Fruit fly (Drosophila melanogaster): ENCODE measurements around the gene CG18823.

The CG18823 gene

DNA sequence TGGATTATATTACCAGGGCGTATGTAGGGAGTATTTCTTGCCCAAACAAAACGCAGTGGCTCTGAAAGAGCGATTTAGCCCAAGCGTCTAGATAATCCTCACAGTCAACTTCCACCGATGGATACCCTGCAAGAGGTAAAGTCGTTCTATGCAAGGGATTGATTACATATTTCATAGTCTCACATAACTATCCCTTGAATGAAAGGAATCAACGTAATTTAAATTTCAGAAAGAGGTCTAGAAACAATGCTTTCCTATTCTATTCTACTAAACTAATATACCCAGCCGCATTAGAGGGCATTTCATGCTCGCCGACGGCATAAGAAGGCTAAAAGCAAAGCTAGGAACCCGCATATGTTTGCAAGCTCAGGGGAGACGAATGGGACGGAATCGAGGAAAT, 23.5 kb upstream of the CG18823 start (continued):
- peak; percentile 6; the same call in 1 of the 4 replicates for TF ChIP-seq Gug (GFP tag; IDR thresholded peaks at IDR 0.05)
- peak; percentile 54 for TF ChIP-seq Rfx (GFP tag; IDR thresholded peaks at IDR 0.05)
- TF ChIP-seq Fer3 (tag; optimal IDR thresholded peaks at IDR 0.05): peak; percentile 30
- TF ChIP-seq CG14710 (tag; optimal IDR thresholded peaks at IDR 0.05): no peak
- TF ChIP-seq CG9932 (GFP tag; IDR thresholded peaks at IDR 0.05): peak; percentile 49
- TF ChIP-seq CG2120 (GFP tag; optimal IDR thresholded peaks at IDR 0.05): peak; percentile 67
- TF ChIP-seq peb (GFP tag; IDR thresholded peaks at IDR 0.05): no peak
- peak; percentile 39 for TF ChIP-seq Myb (GFP tag; optimal IDR thresholded peaks at IDR 0.05)
- no peak for TF ChIP-seq vvl (GFP tag; IDR thresholded peaks at IDR 0.05)
- TF ChIP-seq CG6854 (GFP tag; optimal IDR thresholded peaks at IDR 0.05): no peak
- TF ChIP-seq CG11504 (tag; optimal IDR thresholded peaks at IDR 0.05): peak; percentile 62
- TF ChIP-seq row (GFP tag; IDR thresholded peaks at IDR 0.05): peak; percentile 66
- no peak for TF ChIP-seq CG6813 (GFP tag; optimal IDR thresholded peaks at IDR 0.05)
- peak; percentile 37 for TF ChIP-seq D19A (tag; optimal IDR thresholded peaks at IDR 0.05)
- TF ChIP-seq unpg (GFP tag; optimal IDR thresholded peaks at IDR 0.05): peak; percentile 23
- no peak for TF ChIP-seq CG4820 (GFP tag; optimal IDR thresholded peaks at IDR 0.05)
- TF ChIP-seq CG10147 (GFP tag; optimal IDR thresholded peaks at IDR 0.05): peak; percentile 26
- TF ChIP-seq Hr51 (GFP tag; optimal IDR thresholded peaks at IDR 0.05): peak in 1 of 2 experiments; percentile 40
- TF ChIP-seq prd (optimal IDR thresholded peaks at IDR 0.05): no peak
- TF ChIP-seq prd (GFP tag; IDR thresholded peaks at IDR 0.05): peak; percentile 52; the same call in 2 of the 3 replicates
- TF ChIP-seq Dfd (GFP tag; optimal IDR thresholded peaks at IDR 0.05): no peak
- TF ChIP-seq lola (GFP tag; optimal IDR thresholded peaks at IDR 0.05): no peak
- TF ChIP-seq ci (GFP tag; IDR thresholded peaks at IDR 0.05): 0 out of 3 replicates have a peak, but pooled peaks have one; percentile 29
- TF ChIP-seq gcm2 (GFP tag; optimal IDR thresholded peaks at IDR 0.05): no peak
- peak; percentile 56 for TF ChIP-seq slbo (GFP tag; IDR thresholded peaks at IDR 0.05)
- peak; percentile 27 for TF ChIP-seq CG9817 (tag; optimal IDR thresholded peaks at IDR 0.05)
- peak; percentile 33; the same call in 1 of the 2 replicates for TF ChIP-seq ranshi (GFP tag; IDR thresholded peaks at IDR 0.05)
- TF ChIP-seq fd3F (GFP tag; optimal IDR thresholded peaks at IDR 0.05): peak; percentile 21
- TF ChIP-seq HLH3B (GFP tag; IDR thresholded peaks at IDR 0.05): peak; percentile 59
- TF ChIP-seq CG3847 (GFP tag; IDR thresholded peaks at IDR 0.05): peak; percentile 24; the same call in 1 of the 2 replicates
- TF ChIP-seq ash1 (GFP tag; optimal IDR thresholded peaks at IDR 0.05): no peak
- TF ChIP-seq ems (GFP tag; optimal IDR thresholded peaks at IDR 0.05): no peak
- peak; percentile 6 for TF ChIP-seq CG6683 (GFP tag; optimal IDR thresholded peaks at IDR 0.05)
- peak; percentile 17 for TF ChIP-seq Dek (tag; optimal IDR thresholded peaks at IDR 0.05)
- TF ChIP-seq her (GFP tag; optimal IDR thresholded peaks at IDR 0.05): no peak
- no peak for TF ChIP-seq hkb (optimal IDR thresholded peaks at IDR 0.05)
- TF ChIP-seq hkb (GFP tag; IDR thresholded peaks at IDR 0.05): 0 out of 2 replicates have a peak, but pooled peaks have one; percentile 24
- peak; percentile 12; the same call in 1 of the 2 replicates for TF ChIP-seq CG10366 (GFP tag; IDR thresholded peaks at IDR 0.05)
- TF ChIP-seq CG15269 (tag; optimal IDR thresholded peaks at IDR 0.05): peak; percentile 63
- peak; percentile 3 for TF ChIP-seq zfh2 (GFP tag; optimal IDR thresholded peaks at IDR 0.05)
- peak; percentile 30 for TF ChIP-seq mam (GFP tag; optimal IDR thresholded peaks at IDR 0.05)
- peak; percentile 60 for TF ChIP-seq Hmr (GFP tag; optimal IDR thresholded peaks at IDR 0.05)
- TF ChIP-seq HHEX (GFP tag; optimal IDR thresholded peaks at IDR 0.05): peak; percentile 35
- TF ChIP-seq CG30403 (GFP tag; optimal IDR thresholded peaks at IDR 0.05): peak; percentile 15
- TF ChIP-seq CG15479 (GFP tag; optimal IDR thresholded peaks at IDR 0.05): no peak
- TF ChIP-seq CG13624 (GFP tag; optimal IDR thresholded peaks at IDR 0.05): peak; percentile 20
- 0 out of 2 replicates have a peak, but pooled peaks have one; percentile 27 for TF ChIP-seq CG6689 (GFP tag; IDR thresholded peaks at IDR 0.05)
- peak; percentile 23 for TF ChIP-seq CG10209 (GFP tag; optimal IDR thresholded peaks at IDR 0.05)
- TF ChIP-seq org-1 (GFP tag; optimal IDR thresholded peaks at IDR 0.05): peak; percentile 36
- TF ChIP-seq CG11247 (GFP tag; IDR thresholded peaks at IDR 0.05): 0 out of 2 replicates have a peak, but pooled peaks have one; percentile 20
- peak; percentile 38 for TF ChIP-seq lilli (GFP tag; optimal IDR thresholded peaks at IDR 0.05)
